Worm (Caenorhabditis elegans): ENCODE data around the gene ZK616.1.
A peak's percentile ranks its signal among the peaks of the same experiment; 100 is the strongest.

ZK616.1 gene

ce11 chrIV:5368860-5369259 lies 31.8 kb upstream of the ZK616.1 start:
- TF ChIP-seq aha-1 (tag): peak; percentile 26
- TF ChIP-seq snpc-1.2 (GFP tag; IDR thresholded peaks at IDR 0.05): peak; percentile 49; the same call in 1 of the 2 replicates
- TF ChIP-seq ctbp-1 (GFP tag; IDR thresholded peaks at IDR 0.05): no peak
- peak; percentile 33 for TF ChIP-seq nhr-28 (tag; optimal IDR thresholded peaks at IDR 0.05)
- TF ChIP-seq rbr-2 (tag; optimal IDR thresholded peaks at IDR 0.05): peak; percentile 41
- peak; percentile 21 for TF ChIP-seq ama-1 (optimal IDR thresholded peaks at IDR 0.05)
- TF ChIP-seq mdl-1 (tag; optimal IDR thresholded peaks at IDR 0.05): peak in 1 of 2 experiments; percentile 39
- peak; percentile 43 for TF ChIP-seq fkh-10 (GFP tag; optimal IDR thresholded peaks at IDR 0.05)
- no peak for TF ChIP-seq tra-1 (GFP tag; IDR thresholded peaks at IDR 0.05)
- no peak for TF ChIP-seq spr-3 (GFP tag; optimal IDR thresholded peaks at IDR 0.05)
- TF ChIP-seq hlh-11 (tag; optimal IDR thresholded peaks at IDR 0.05): peak; percentile 33
- no peak for TF ChIP-seq fos-1 (tag; optimal IDR thresholded peaks at IDR 0.05)
- peak; percentile 67 for TF ChIP-seq mes-2 (tag; optimal IDR thresholded peaks at IDR 0.05; ENCODE audit: poor library complexity, severe bottlenecking)
- peak in 1 of 2 experiments; percentile 50 for TF ChIP-seq lsy-2 (tag; optimal IDR thresholded peaks at IDR 0.05)
- peak; percentile 43 for TF ChIP-seq dpl-1 (GFP tag; optimal IDR thresholded peaks at IDR 0.05)
- TF ChIP-seq daf-16 (GFP tag; optimal IDR thresholded peaks at IDR 0.05): no peak
- TF ChIP-seq daf-16 (tag; optimal IDR thresholded peaks at IDR 0.05): peak; percentile 28
- TF ChIP-seq dve-1 (tag; optimal IDR thresholded peaks at IDR 0.05; ENCODE audit: insufficient read depth): peak; percentile 15
- TF ChIP-seq T26A8.4 (GFP tag; IDR thresholded peaks at IDR 0.05): 0 out of 2 replicates have a peak, but pooled peaks have one; percentile 33
- TF ChIP-seq dmd-9 (GFP tag; IDR thresholded peaks at IDR 0.05): no peak
- TF ChIP-seq nhr-6 (tag; optimal IDR thresholded peaks at IDR 0.05): peak; percentile 58
- TF ChIP-seq lin-39 (tag; optimal IDR thresholded peaks at IDR 0.05): no peak
- TF ChIP-seq hmg-1.1 (GFP tag; IDR thresholded peaks at IDR 0.05): peak; percentile 59; the same call in 1 of the 2 replicates
- peak; percentile 33; the same call in 1 of the 2 replicates for TF ChIP-seq set-16 (GFP tag; IDR thresholded peaks at IDR 0.05)
- 0 out of 2 replicates have a peak, but pooled peaks have one; percentile 47 for TF ChIP-seq lin-1 (GFP tag; IDR thresholded peaks at IDR 0.05)
- TF ChIP-seq mep-1 (tag; optimal IDR thresholded peaks at IDR 0.05): peak; percentile 35
- no peak for TF ChIP-seq php-3 (GFP tag; IDR thresholded peaks at IDR 0.05)
- TF ChIP-seq hlh-30 (tag; optimal IDR thresholded peaks at IDR 0.05; ENCODE audit: insufficient read depth): peak; percentile 69
- peak; percentile 43 for TF ChIP-seq mxl-3 (GFP tag; optimal IDR thresholded peaks at IDR 0.05)
- no peak for TF ChIP-seq madf-5 (GFP tag; IDR thresholded peaks at IDR 0.05)
- TF ChIP-seq lin-38 (GFP tag; IDR thresholded peaks at IDR 0.05): peak; percentile 65

- peak; percentile 57 for TF ChIP-seq aha-1 (tag)
- TF ChIP-seq nhr-102 (tag; optimal IDR thresholded peaks at IDR 0.05): no peak
- no peak for TF ChIP-seq mes-2 (tag; optimal IDR thresholded peaks at IDR 0.05; ENCODE audit: poor library complexity, severe bottlenecking)
- TF ChIP-seq lin-38 (GFP tag; IDR thresholded peaks at IDR 0.05): peak; percentile 61
Observed at ce11 chrIV:5369414-5369813, 31.3 kb upstream of the ZK616.1 start, which contains the start of gene F41H10.3. Gene F41H10.3, plus strand, starts transcription at chrIV:5369801.

- TF ChIP-seq ceh-62 (tag; optimal IDR thresholded peaks at IDR 0.05) (no peak), F49E8.2 (tag; optimal IDR thresholded peaks at IDR 0.05; ENCODE audit: borderline replicate concordance) (no peak), F44E2.7 (GFP tag; IDR thresholded peaks at IDR 0.05) (0 out of 2 replicates have a peak, but pooled peaks have one; percentile 15), nhr-41 (GFP tag; IDR thresholded peaks at IDR 0.05) (no peak), F26F4.8 (GFP tag; conservative IDR thresholded peaks at IDR 0.05) (no peak), daf-12 (tag; optimal IDR thresholded peaks at IDR 0.05) (no peak), pha-4 (GFP tag; IDR thresholded peaks at IDR 0.05) (peak; percentile 53; the same call in 1 of the 2 replicates), pha-4 (tag; optimal IDR thresholded peaks at IDR 0.05) (no peak), Y75B8A.6 (GFP tag; IDR thresholded peaks at IDR 0.05) (no peak), mes-2 (tag; optimal IDR thresholded peaks at IDR 0.05; ENCODE audit: poor library complexity, severe bottlenecking) (peak; percentile 46), hif-1 (tag; optimal IDR thresholded peaks at IDR 0.05) (no peak), D1046.2 (GFP tag; IDR thresholded peaks at IDR 0.05) (no peak), nhr-237 (tag; optimal IDR thresholded peaks at IDR 0.05) (no peak), ZK546.5 (tag; optimal IDR thresholded peaks at IDR 0.05) (no peak), nhr-6 (tag; optimal IDR thresholded peaks at IDR 0.05) (peak; percentile 25), lir-3 (tag; optimal IDR thresholded peaks at IDR 0.05) (no peak), dpl-1 (GFP tag; optimal IDR thresholded peaks at IDR 0.05) (peak; percentile 33), duxl-1 (tag; optimal IDR thresholded peaks at IDR 0.05; ENCODE audit: poor library complexity) (no peak), dve-1 (tag; optimal IDR thresholded peaks at IDR 0.05; ENCODE audit: insufficient read depth) (peak; percentile 47), madf-9 (GFP tag; conservative IDR thresholded peaks at IDR 0.05) (0 out of 2 replicates have a peak, but pooled peaks have one; percentile 36)
Observed at ce11 chrIV:5370914-5371313, 29.8 kb upstream of the ZK616.1 start.
